Worm (Caenorhabditis elegans) whole organism, L1 larva: ENCODE results near the gene nex-4.

ENCODE experiments used
- C04F5.9 ChIP-seq: sonication (generic microtip); optimal IDR thresholded peaks from 2 replicates; lab custom pipeline; 2016; ENCODE audit warnings: missing genetic modification characterization, missing compliant biosample characterization
- Y116A8C.19 ChIP-seq: sonication (generic microtip); optimal IDR thresholded peaks from 2 replicates; lab custom pipeline; 2016; ENCODE audit warnings: missing compliant biosample characterization, missing genetic modification characterization, borderline replicate concordance
- ama-1 ChIP-seq: fragments of 150-350 bp; optimal IDR thresholded peaks from 2 replicates; lab custom pipeline; 2014
- blmp-1 ChIP-seq: fragments of 150-350 bp; optimal IDR thresholded peaks from 2 replicates; lab custom pipeline; 2014; ENCODE audit warnings: missing biosample characterization, missing genetic modification characterization
- ceh-8 ChIP-seq: fragments of 200-800 bp; sonication (Bioruptor generic); optimal IDR thresholded peaks from 2 replicates; lab custom pipeline; 2018; ENCODE audit warnings: mild to moderate bottlenecking, missing genetic modification characterization, moderate library complexity, missing compliant biosample characterization
- ceh-82 ChIP-seq, 3 experiments: fragments of 150-350 bp in 1 of 3; sonication (generic microtip) in 2 of 3; optimal IDR thresholded peaks; 2 replicates each; lab custom pipeline; 2014 to 2017; ENCODE audit warnings: missing biosample characterization in 3 of 3, missing genetic modification characterization in 3 of 3
- ceh-88 ChIP-seq: fragments of 200-800 bp; sonication (Bioruptor generic); IDR thresholded peaks from 2 replicates; pipeline ENCODE4 v1.3.6; 2022; ENCODE audit warnings: missing genetic modification characterization, missing compliant biosample characterization
- dpl-1 ChIP-seq, 3 experiments: fragments of 150-350 bp in 2 of 3; sonication (generic microtip) in 1 of 3; optimal IDR thresholded peaks; 2 replicates each; lab custom pipeline; 2014 to 2017; ENCODE audit warnings: missing biosample characterization in 3 of 3, missing genetic modification characterization in 3 of 3, missing genetic modification reagents in 3 of 3
- dsc-1 ChIP-seq: sonication (generic microtip); optimal IDR thresholded peaks from 2 replicates; lab custom pipeline; 2016; ENCODE audit warnings: mild to moderate bottlenecking, missing genetic modification characterization, missing compliant biosample characterization
- efl-1 ChIP-seq, 4 experiments: fragments of 150-350 bp; optimal IDR thresholded peaks in 3 of 4; peaks in 1 of 4; 1 replicate in 1 of 4; 2 replicates in 3 of 4; lab custom pipeline; 2014; ENCODE audit warnings: missing biosample characterization in 2 of 4, missing genetic modification characterization in 2 of 4, missing genetic modification reagents in 2 of 4
- efl-3 ChIP-seq: fragments of 200-800 bp; sonication (Bioruptor generic); optimal IDR thresholded peaks from 2 replicates; lab custom pipeline; 2018; ENCODE audit warnings: mild to moderate bottlenecking, missing genetic modification characterization, missing compliant biosample characterization
- egl-13 ChIP-seq: sonication (generic microtip); optimal IDR thresholded peaks from 2 replicates; lab custom pipeline; 2016; ENCODE audit warnings: missing genotype, missing genetic modification reagents, missing genetic modification characterization, missing compliant biosample characterization
- elt-2 ChIP-seq: sonication (generic microtip); optimal IDR thresholded peaks from 2 replicates; lab custom pipeline; 2016; ENCODE audit warnings: missing genetic modification characterization, mild to moderate bottlenecking, inconsistent platforms, missing compliant biosample characterization, missing genetic modification reagents
- fkh-10 ChIP-seq: sonication (generic microtip); optimal IDR thresholded peaks from 2 replicates; lab custom pipeline; 2017; ENCODE audit warnings: missing biosample characterization, missing genetic modification reagents, missing genetic modification characterization
- fkh-4 ChIP-seq: sonication (generic microtip); optimal IDR thresholded peaks from 2 replicates; lab custom pipeline; 2016; ENCODE audit warnings: missing compliant biosample characterization, missing genetic modification characterization, borderline replicate concordance
- fkh-8 ChIP-seq: sonication (generic microtip); optimal IDR thresholded peaks from 2 replicates; lab custom pipeline; 2016; ENCODE audit warnings: mild to moderate bottlenecking, missing genetic modification characterization, missing compliant biosample characterization
- grh-1 ChIP-seq: fragments of 200-800 bp; sonication (Bioruptor generic); IDR thresholded peaks from 2 replicates; pipeline ENCODE4 v1.3.6; 2022; ENCODE audit warnings: missing genetic modification reagents, missing genetic modification characterization, missing compliant biosample characterization
- hlh-4 ChIP-seq: sonication (generic microtip); optimal IDR thresholded peaks from 2 replicates; lab custom pipeline; 2016; ENCODE audit warnings: mild to moderate bottlenecking, missing genetic modification characterization, missing compliant biosample characterization
- hpl-2 ChIP-seq: fragments of 150-350 bp; optimal IDR thresholded peaks from 2 replicates; lab custom pipeline; 2014; ENCODE audit warnings: missing biosample characterization, missing genetic modification reagents, missing genetic modification characterization
- isw-1 ChIP-seq: fragments of 200-800 bp; sonication (Bioruptor generic); IDR thresholded peaks from 2 replicates; pipeline ENCODE4 v1.3.6; 2022; ENCODE audit warnings: missing genetic modification characterization, missing compliant biosample characterization
- lin-13 ChIP-seq: fragments of 150-350 bp; optimal IDR thresholded peaks from 2 replicates; lab custom pipeline; 2014; ENCODE audit warnings: missing biosample characterization, missing genetic modification reagents, missing genetic modification characterization
- lin-14 ChIP-seq: fragments of 200-800 bp; sonication (Bioruptor generic); optimal IDR thresholded peaks from 2 replicates; lab custom pipeline; 2018; ENCODE audit warnings: mild to moderate bottlenecking, missing genetic modification characterization, moderate library complexity, missing compliant biosample characterization
- lin-15B ChIP-seq: fragments of 150-350 bp; sonication (generic microtip); optimal IDR thresholded peaks from 3 replicates; lab custom pipeline; 2014; ENCODE audit warnings: missing biosample characterization, missing genetic modification characterization
- lir-3 ChIP-seq: sonication (generic microtip); optimal IDR thresholded peaks from 2 replicates; lab custom pipeline; 2016; ENCODE audit warnings: mild to moderate bottlenecking, missing genetic modification characterization, moderate library complexity, missing compliant biosample characterization; ENCODE audit not compliant: poor library complexity
- lsy-2 ChIP-seq, 2 experiments: fragments of 150-350 bp; optimal IDR thresholded peaks; 2 replicates each; lab custom pipeline; 2014; ENCODE audit warnings: missing biosample characterization in 2 of 2, missing genetic modification characterization in 2 of 2
- mab-9 ChIP-seq: fragments of 200-800 bp; sonication (Bioruptor generic); IDR thresholded peaks from 2 replicates; pipeline ENCODE4 v1.3.6; 2022; ENCODE audit warnings: missing genetic modification reagents, missing genetic modification characterization, missing compliant biosample characterization
- mdl-1 ChIP-seq, 2 experiments: fragments of 150-350 bp; optimal IDR thresholded peaks; 2 replicates each; lab custom pipeline; 2014 to 2017; ENCODE audit warnings: missing biosample characterization in 2 of 2, missing genetic modification characterization in 2 of 2, inconsistent platforms in 1 of 2
- mef-2 ChIP-seq: fragments of 150-350 bp; optimal IDR thresholded peaks from 2 replicates; lab custom pipeline; 2014; ENCODE audit warnings: missing biosample characterization, missing genetic modification characterization
- mep-1 ChIP-seq: fragments of 150-350 bp; optimal IDR thresholded peaks from 2 replicates; lab custom pipeline; 2014; ENCODE audit warnings: missing biosample characterization, missing genetic modification characterization
- nhr-11 ChIP-seq: fragments of 150-350 bp; optimal IDR thresholded peaks from 2 replicates; lab custom pipeline; 2014; ENCODE audit warnings: missing biosample characterization, missing genetic modification characterization
- nhr-12 ChIP-seq: sonication (generic microtip); optimal IDR thresholded peaks from 2 replicates; lab custom pipeline; 2017; ENCODE audit warnings: missing biosample characterization, missing genetic modification characterization
- nhr-19 ChIP-seq: fragments of 200-800 bp; sonication (Bioruptor generic); conservative IDR thresholded peaks from 2 replicates; pipeline ENCODE4 v1.3.6; 2022; ENCODE audit warnings: missing genetic modification characterization, missing compliant biosample characterization
- nhr-20 ChIP-seq: sonication (generic microtip); optimal IDR thresholded peaks from 2 replicates; lab custom pipeline; 2016; ENCODE audit warnings: mild to moderate bottlenecking, missing genetic modification characterization, missing compliant biosample characterization
- nhr-237 ChIP-seq: fragments of 150-350 bp; optimal IDR thresholded peaks from 2 replicates; lab custom pipeline; 2014; ENCODE audit warnings: missing biosample characterization, missing genetic modification characterization
- nhr-47 ChIP-seq: sonication (generic microtip); optimal IDR thresholded peaks from 2 replicates; lab custom pipeline; 2016; ENCODE audit warnings: mild to moderate bottlenecking, missing genetic modification characterization, moderate library complexity, missing compliant biosample characterization
- nhr-71 ChIP-seq: sonication (generic microtip); optimal IDR thresholded peaks from 2 replicates; lab custom pipeline; 2016; ENCODE audit warnings: mild to moderate bottlenecking, missing genetic modification characterization, moderate library complexity, missing compliant biosample characterization
- nhr-76 ChIP-seq: sonication (generic microtip); optimal IDR thresholded peaks from 2 replicates; lab custom pipeline; 2017; ENCODE audit warnings: missing biosample characterization, missing genetic modification characterization
- nhr-77 ChIP-seq: fragments of 150-350 bp; optimal IDR thresholded peaks from 2 replicates; lab custom pipeline; 2014; ENCODE audit warnings: missing biosample characterization, missing genetic modification characterization
- pag-3 ChIP-seq: sonication (generic microtip); optimal IDR thresholded peaks from 2 replicates; lab custom pipeline; 2017; ENCODE audit warnings: missing genetic modification characterization, mild to moderate bottlenecking, missing compliant biosample characterization, antibody characterized with exemption, borderline replicate concordance; ENCODE audit not compliant: insufficient read depth
- pax-3 ChIP-seq: fragments of 200-800 bp; sonication (Bioruptor generic); optimal IDR thresholded peaks from 2 replicates; lab custom pipeline; 2018; ENCODE audit warnings: mild to moderate bottlenecking, missing genetic modification characterization, moderate library complexity, missing compliant biosample characterization
- pqm-1 ChIP-seq: sonication (generic microtip); optimal IDR thresholded peaks from 3 replicates; lab custom pipeline; 2017; ENCODE audit warnings: missing biosample characterization, missing genetic modification characterization
- rnt-1 ChIP-seq: sonication (generic microtip); optimal IDR thresholded peaks from 2 replicates; lab custom pipeline; 2016; ENCODE audit warnings: mild to moderate bottlenecking, missing genetic modification characterization, moderate library complexity, missing compliant biosample characterization
- skn-1 ChIP-seq: fragments of 150-350 bp; optimal IDR thresholded peaks from 2 replicates; lab custom pipeline; 2014; ENCODE audit warnings: missing biosample characterization, missing genetic modification characterization
- snpc-4 ChIP-seq: fragments of 150-350 bp; optimal IDR thresholded peaks from 2 replicates; lab custom pipeline; 2014; ENCODE audit warnings: missing biosample characterization, missing genetic modification characterization
- snu-23 ChIP-seq: sonication (generic microtip); optimal IDR thresholded peaks from 2 replicates; lab custom pipeline; 2016; ENCODE audit warnings: missing genetic modification characterization, missing compliant biosample characterization
- sox-4 ChIP-seq: sonication (generic microtip); optimal IDR thresholded peaks from 2 replicates; lab custom pipeline; 2016; ENCODE audit warnings: missing genetic modification characterization, missing compliant biosample characterization
- tlp-1 ChIP-seq: fragments of 150-350 bp; optimal IDR thresholded peaks from 2 replicates; lab custom pipeline; 2014; ENCODE audit warnings: missing biosample characterization, missing genetic modification characterization
- unc-130 ChIP-seq: fragments of 150-350 bp; optimal IDR thresholded peaks from 2 replicates; lab custom pipeline; 2017; ENCODE audit warnings: missing biosample characterization, missing genetic modification characterization, inconsistent platforms
- unc-86 ChIP-seq: sonication (generic microtip); optimal IDR thresholded peaks from 2 replicates; lab custom pipeline; 2016; ENCODE audit warnings: missing genetic modification characterization, missing compliant biosample characterization
- unc-98 ChIP-seq: fragments of 200-800 bp; sonication (Bioruptor generic); IDR thresholded peaks from 2 replicates; pipeline ENCODE4 v1.3.6; 2022; ENCODE audit warnings: missing genetic modification characterization, missing compliant biosample characterization

nex-4 gene

ce11 chrV:4857561-4857960 lies 6.3 kb downstream of the nex-4 start:
- TF ChIP-seq snpc-4 (tag; lab: Kevin White, UChicago) = no peak
- TF ChIP-seq lir-3 (tag; lab: Kevin White, UChicago) = no peak
- no peak for TF ChIP-seq lin-13 (GFP tag; lab: Kevin White, UChicago)
- no peak for TF ChIP-seq nhr-19 (GFP tag; lab: Robert Waterston, UW)

ce11 chrV:4860525-4860924 lies 9.3 kb downstream of the nex-4 start:
- TF ChIP-seq egl-13 (tag; lab: Kevin White, UChicago) (peak; percentile 22), lsy-2 (tag; optimal IDR thresholded peaks at IDR 0.05; lab: Kevin White, UChicago) (peak in 1 of 2 experiments; percentile 13), lin-14 (peak; percentile 57), mep-1 (tag; lab: Kevin White, UChicago) (no peak), efl-1 (optimal IDR thresholded peaks at IDR 0.05; lab: Kevin White, UChicago) (peak; percentile 9 to 15), efl-1 (GFP tag; optimal IDR thresholded peaks at IDR 0.05 in 1 of 2; lab: Kevin White, UChicago) (peak in 1 of 2 experiments; percentile 78), skn-1 (tag; lab: Kevin White, UChicago) (no peak), mef-2 (tag; lab: Kevin White, UChicago) (no peak), lin-15B (tag; lab: Kevin White, UChicago) (no peak), hpl-2 (GFP tag; lab: Kevin White, UChicago) (no peak), fkh-10 (no peak), unc-130 (tag; lab: Kevin White, UChicago) (no peak), nhr-77 (no peak), blmp-1 (tag; lab: Kevin White, UChicago) (no peak), rnt-1 (no peak), Y116A8C.19 (no peak), grh-1 (no peak), pag-3 (no peak), dpl-1 (GFP tag; optimal IDR thresholded peaks at IDR 0.05; lab: Kevin White, UChicago) (no peak), nhr-76 (tag; lab: Kevin White, UChicago) (no peak), ceh-82 (tag; optimal IDR thresholded peaks at IDR 0.05; lab: Kevin White, UChicago) (no peak), ceh-8 (GFP tag; lab: Kevin White, UChicago) (no peak), pax-3 (no peak), unc-98 (no peak), lir-3 (tag; lab: Kevin White, UChicago) (no peak), mdl-1 (tag; optimal IDR thresholded peaks at IDR 0.05; lab: Kevin White, UChicago) (no peak), efl-3 (GFP tag; lab: Kevin White, UChicago) (no peak), nhr-20 (tag; lab: Kevin White, UChicago) (no peak), snu-23 (GFP tag; lab: Kevin White, UChicago) (peak; percentile 18), ceh-88 (GFP tag; lab: Robert Waterston, UW) (no peak), isw-1 (GFP tag; lab: Robert Waterston, UW) (no peak), nhr-11 (tag; lab: Kevin White, UChicago) (no peak), mab-9 (GFP tag; lab: Robert Waterston, UW) (no peak), ama-1 (lab: Kevin White, UChicago) (no peak), nhr-47 (tag; lab: Kevin White, UChicago) (peak; percentile 25), snpc-4 (tag; lab: Kevin White, UChicago) (no peak), fkh-8 (peak; percentile 15), sox-4 (tag; lab: Kevin White, UChicago) (no peak), nhr-12 (tag; lab: Kevin White, UChicago) (no peak), nhr-237 (tag; lab: Kevin White, UChicago) (no peak), dsc-1 (tag; lab: Kevin White, UChicago) (peak; percentile 50), tlp-1 (no peak), nhr-71 (tag; lab: Kevin White, UChicago) (peak; percentile 37), hlh-4 (tag; lab: Kevin White, UChicago) (no peak), fkh-4 (no peak), unc-86 (tag; lab: Kevin White, UChicago) (no peak), elt-2 (tag; lab: Kevin White, UChicago) (no peak), pqm-1 (tag; lab: Kevin White, UChicago) (no peak), C04F5.9 (no peak)
